Worm (Caenorhabditis elegans) whole organism, L4/young adult: ENCODE measurements around the gene efhd-1.
"Not testable (repeated sequence)": the region's sequence is repeated elsewhere in the genome, so short reads cannot be mapped to it uniquely, and the experiment has no call there.

Experiments
- W03F9.2 ChIP-seq: fragments of 150-350 bp; optimal IDR thresholded peaks from 2 replicates; lab custom pipeline; 2014; ENCODE audit warnings: missing biosample characterization, missing genetic modification characterization
- dao-5 ChIP-seq: sonication (generic microtip); optimal IDR thresholded peaks from 2 replicates; lab custom pipeline; 2016; ENCODE audit warnings: missing genotype, missing genetic modification characterization, moderate library complexity, missing compliant biosample characterization
- him-1 ChIP-seq: sonication (generic microtip); optimal IDR thresholded peaks from 2 replicates; lab custom pipeline; 2016; ENCODE audit warnings: missing genotype, missing genetic modification reagents, missing genetic modification characterization, missing compliant biosample characterization

efhd-1 gene

ce11 chrII:14178233-14178969, at the start of gene efhd-1:
TSS of gene efhd-1 (plus strand) at chrII:14178814.
- TF ChIP-seq dao-5 (no peak), him-1 (tag; lab: Kevin White, UChicago) (no peak), W03F9.2 (tag; lab: Kevin White, UChicago) (no peak)

DNA sequence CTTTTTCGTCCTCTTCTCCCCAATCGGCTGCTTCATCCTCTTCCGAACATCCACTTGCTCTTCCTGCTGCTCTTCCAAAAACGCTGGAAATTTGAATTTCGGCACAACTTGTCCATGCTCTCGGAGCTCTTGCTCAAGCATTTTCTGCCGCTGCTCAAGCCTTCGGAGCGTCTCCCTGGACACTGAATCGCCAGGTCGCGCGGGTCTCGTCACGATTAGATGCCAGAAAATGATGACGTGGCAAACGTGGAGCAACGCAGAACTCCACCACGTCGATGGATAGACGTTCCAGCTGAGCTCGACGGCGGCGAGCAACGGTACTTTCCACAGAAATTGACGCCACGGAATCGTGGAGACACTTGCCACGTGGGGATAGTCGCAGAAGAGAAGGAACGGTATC, 49.4 kb upstream of the efhd-1 start:
- TF ChIP-seq him-1 (tag; lab: Kevin White, UChicago) (no peak), dao-5 (no peak), W03F9.2 (tag; lab: Kevin White, UChicago) (no peak)

DNA sequence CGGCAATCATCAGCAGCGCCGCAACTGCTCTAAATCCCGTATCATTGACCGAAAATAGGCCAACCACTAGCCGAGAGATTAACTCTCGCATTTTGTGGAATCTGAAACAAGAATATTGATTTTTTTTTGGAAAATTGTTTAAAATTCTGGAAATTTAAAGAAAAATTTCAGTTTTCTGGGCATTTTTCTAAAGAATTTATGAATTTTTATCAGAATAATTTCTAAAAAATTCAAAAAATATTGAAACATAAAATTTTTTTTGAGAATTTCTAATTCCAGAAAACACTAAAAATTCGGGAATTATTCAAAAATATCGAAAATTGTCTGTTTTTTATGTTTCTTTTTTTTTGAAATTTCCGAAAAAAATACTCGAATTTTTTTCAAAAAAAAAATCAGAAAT, 45.9 kb upstream of the efhd-1 start, which contains the start of gene algn-3:
algn-3 (minus strand) TSS at position 101 of the 400 bp plus-strand sequence.
- TF ChIP-seq dao-5: no peak
- TF ChIP-seq him-1 (tag; lab: Kevin White, UChicago): no peak
- no peak for TF ChIP-seq W03F9.2 (tag; lab: Kevin White, UChicago)

- no peak for TF ChIP-seq dao-5
- TF ChIP-seq him-1 (tag; lab: Kevin White, UChicago): no peak
- no peak for TF ChIP-seq W03F9.2 (tag; lab: Kevin White, UChicago)
Measured at ce11 chrII:14136302-14136701, 42.3 kb upstream of the efhd-1 start.

DNA sequence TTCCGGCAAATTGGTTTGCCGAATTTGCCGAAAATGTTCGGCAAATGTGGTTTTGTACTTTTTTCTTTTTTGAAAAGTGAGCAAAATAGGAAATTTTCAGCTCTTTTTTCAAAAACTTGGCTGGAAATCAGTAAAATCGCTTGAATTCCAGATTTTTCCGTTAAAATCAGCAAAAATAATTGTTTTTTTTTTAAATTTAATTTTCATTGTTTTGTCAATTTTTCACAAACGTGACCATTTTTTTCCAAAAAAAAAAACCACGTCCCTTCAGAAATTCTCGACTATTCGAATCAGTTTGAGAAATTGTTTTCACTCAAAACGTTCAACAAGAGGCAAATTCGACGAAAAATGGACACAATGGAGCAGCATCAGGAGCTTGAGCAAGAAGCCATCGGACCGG, 41.1 kb upstream of the efhd-1 start, which contains the start of gene K09E4.1:
K09E4.1 (plus strand) TSS at position 301 of the 400 bp plus-strand sequence.
- no peak for TF ChIP-seq W03F9.2 (tag; lab: Kevin White, UChicago)
- no peak for TF ChIP-seq dao-5
- TF ChIP-seq him-1 (tag; lab: Kevin White, UChicago): no peak

DNA sequence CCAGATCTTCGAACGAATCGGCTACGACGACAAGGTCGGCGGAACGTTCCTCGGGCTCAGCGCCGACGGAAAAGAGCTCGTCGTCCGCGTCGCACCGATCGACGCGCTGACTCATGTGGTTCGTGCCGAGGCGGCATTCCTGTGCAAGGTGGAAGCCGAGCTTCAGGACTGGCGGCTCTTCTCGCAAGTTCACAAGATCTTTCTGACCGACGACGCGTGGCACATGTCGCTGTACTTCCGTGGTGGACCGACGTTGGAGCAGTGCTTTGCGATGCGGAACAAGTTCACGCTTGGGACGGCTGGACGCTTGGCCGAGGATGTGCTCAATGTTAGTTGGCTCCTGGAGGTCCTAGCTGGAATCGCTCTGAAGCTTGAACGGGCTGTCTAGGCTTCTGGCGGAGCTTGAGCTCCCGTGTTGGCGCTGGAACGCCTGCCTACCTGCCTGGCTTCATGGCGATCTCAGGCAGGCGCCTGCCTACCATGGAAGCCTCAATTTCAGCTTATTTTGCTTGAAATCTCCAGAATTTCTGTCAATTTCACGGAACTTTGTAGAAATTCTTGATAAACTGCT, 39.7 kb upstream of the efhd-1 start:
- TF ChIP-seq him-1 (tag; lab: Kevin White, UChicago) (no peak), W03F9.2 (tag; lab: Kevin White, UChicago) (no peak), dao-5 (no peak)

DNA sequence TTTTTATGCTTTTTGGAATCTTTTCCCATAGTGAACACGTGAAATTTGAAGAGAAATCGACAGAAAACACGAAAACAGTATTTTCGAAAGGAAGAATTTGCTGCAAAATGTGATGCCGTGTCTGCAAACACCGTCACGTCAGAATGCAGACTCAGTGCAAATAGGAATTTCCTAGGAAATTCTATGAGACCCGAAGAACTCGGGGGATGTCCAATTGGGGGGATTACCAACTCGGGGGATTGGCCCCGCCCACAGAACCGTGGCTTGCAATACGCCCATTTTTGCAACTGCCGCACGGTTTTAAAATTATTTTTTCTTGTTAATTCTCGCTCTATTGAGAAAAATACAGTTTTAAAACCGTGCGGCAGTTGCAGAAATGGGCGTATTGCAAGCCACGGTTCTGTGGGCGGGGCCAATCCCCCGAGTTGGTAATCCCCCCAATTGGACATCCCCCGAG, 36.5 kb upstream of the efhd-1 start, which contains the start of gene cacn-1:
cacn-1 (minus strand) TSS at position 51 of the 457 bp plus-strand sequence.
- TF ChIP-seq him-1 (tag; lab: Kevin White, UChicago); W03F9.2 (tag; lab: Kevin White, UChicago); dao-5: not testable (repeated sequence)

ce11 chrII:14143838-14144268, 34.8 kb upstream of the efhd-1 start, which contains the start of gene W03H9.2:
TSS of gene W03H9.2 (minus strand) at chrII:14143869.
- TF ChIP-seq him-1 (tag; lab: Kevin White, UChicago): no peak
- peak; percentile 27 for TF ChIP-seq W03F9.2 (tag; lab: Kevin White, UChicago)

ce11 chrII:14150031-14150430, 28.6 kb upstream of the efhd-1 start, which contains the start of gene W03H9.1:
TSS of gene W03H9.1 (minus strand) at chrII:14150131.
- TF ChIP-seq dao-5 (no peak), him-1 (tag; lab: Kevin White, UChicago) (no peak), W03F9.2 (tag; lab: Kevin White, UChicago) (no peak)

DNA sequence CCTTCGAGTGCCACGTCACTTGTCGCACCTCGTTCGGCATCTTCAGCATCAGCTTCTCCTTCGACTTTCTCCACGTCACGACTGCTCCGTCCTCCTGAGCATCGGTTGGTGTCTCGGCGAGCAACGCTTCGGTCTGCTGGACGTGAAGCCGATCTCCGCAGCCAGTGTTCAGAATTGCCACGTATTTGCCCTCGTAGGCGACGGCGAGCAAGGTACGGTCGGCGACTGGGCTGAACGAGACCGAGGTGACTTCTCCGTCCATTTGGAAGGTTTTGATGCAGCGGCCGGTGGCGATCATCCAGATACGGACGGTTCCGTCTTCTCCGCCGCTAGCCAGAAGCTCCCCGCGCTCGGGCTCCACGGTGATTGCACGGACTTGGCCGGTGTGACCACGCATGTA, 26.3 kb upstream of the efhd-1 start:
- TF ChIP-seq him-1 (tag; lab: Kevin White, UChicago) (no peak), W03F9.2 (tag; lab: Kevin White, UChicago) (no peak), dao-5 (no peak)

DNA sequence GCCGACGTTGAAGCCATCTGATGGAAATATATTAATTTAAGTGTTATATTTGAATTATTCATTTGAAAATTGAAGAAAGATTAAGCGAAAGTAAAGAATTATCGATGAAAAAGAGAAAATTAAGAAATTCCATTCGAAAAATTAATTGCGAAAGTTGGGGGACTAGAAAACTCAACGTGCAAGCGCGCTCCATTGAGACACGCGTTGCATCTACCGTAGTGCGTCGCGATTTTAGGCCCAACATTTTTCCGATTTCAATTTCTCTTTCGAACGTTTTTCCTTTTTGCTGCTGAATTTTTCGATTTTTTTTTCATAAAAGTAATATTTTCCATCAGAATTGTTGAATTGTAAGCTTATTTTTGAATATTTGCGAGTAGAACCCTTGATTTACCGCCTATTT, 24.3 kb upstream of the efhd-1 start, which contains the start of gene Y48B6A.1:
Y48B6A.1 (minus strand) TSS at position 17 of the 400 bp plus-strand sequence.
- TF ChIP-seq him-1 (tag; lab: Kevin White, UChicago) (peak; percentile 75), dao-5 (no peak), W03F9.2 (tag; lab: Kevin White, UChicago) (peak; percentile 97)

DNA sequence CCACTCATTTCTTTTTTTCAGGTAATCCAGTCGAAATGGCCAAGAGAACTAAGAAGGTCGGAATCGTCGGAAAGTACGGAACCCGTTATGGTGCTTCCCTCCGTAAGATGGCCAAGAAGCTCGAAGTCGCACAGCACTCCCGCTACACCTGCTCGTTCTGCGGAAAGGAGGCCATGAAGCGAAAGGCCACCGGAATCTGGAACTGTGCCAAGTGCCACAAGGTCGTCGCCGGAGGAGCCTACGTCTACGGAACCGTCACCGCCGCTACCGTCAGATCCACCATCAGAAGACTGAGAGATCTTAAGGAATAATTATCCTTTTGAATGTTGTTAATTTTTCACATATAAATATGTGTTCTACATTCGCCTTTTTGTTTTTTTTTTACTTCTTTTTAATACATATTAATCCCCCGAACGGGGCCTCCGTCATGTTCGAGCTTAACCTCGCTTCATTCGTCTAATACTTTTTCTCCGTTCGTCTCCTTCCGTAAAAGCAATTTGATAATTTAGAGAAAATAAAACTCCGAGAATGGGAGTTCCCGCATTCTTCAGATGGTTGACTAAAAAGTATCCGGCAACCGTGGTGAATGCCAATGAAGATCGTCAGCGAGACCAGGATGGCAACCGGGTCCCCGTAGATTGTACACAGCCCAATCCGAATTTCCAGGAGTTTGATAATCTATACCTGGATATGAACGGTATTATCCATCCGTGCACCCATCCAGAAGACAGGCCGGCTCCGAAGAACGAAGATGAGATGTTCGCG, 23.2 kb upstream of the efhd-1 start, which contains the start of the genes rpl-43 and xrn-2:
rpl-43 (plus strand) TSS at position 36 of the 765 bp plus-strand sequence.
xrn-2 (plus strand) TSS at position 510 of the 765 bp plus-strand sequence.
- peak; percentile 17 for TF ChIP-seq dao-5
- no peak for TF ChIP-seq W03F9.2 (tag; lab: Kevin White, UChicago)

- TF ChIP-seq him-1 (tag; lab: Kevin White, UChicago) (no peak), W03F9.2 (tag; lab: Kevin White, UChicago) (no peak), dao-5 (no peak)
Measured at ce11 chrII:14165430-14165929, 13.1 kb upstream of the efhd-1 start.
